Fruit fly (Drosophila melanogaster) whole organism, wandering third instar larva: Measurements from ENCODE around the gene CG1387.
A peak's percentile ranks its signal among the peaks of the same experiment; 100 is the strongest.

Experiments used
- Abd-B ChIP-seq: fragments of >200 bp; optimal IDR thresholded peaks from 2 replicates; lab custom pipeline; 2017; ENCODE audit warnings: missing biosample characterization, missing genetic modification characterization
- GATAd ChIP-seq: sonication (Bioruptor generic); optimal IDR thresholded peaks from 2 replicates; lab custom pipeline; 2016; ENCODE audit warnings: missing biosample characterization, missing genetic modification characterization
- HLH106 ChIP-seq: fragments of 200-800 bp; optimal IDR thresholded peaks from 3 replicates; lab custom pipeline; 2019; ENCODE audit warnings: missing biosample characterization, mild to moderate bottlenecking, missing genetic modification characterization, moderate library complexity
- OdsH ChIP-seq: fragments of 200-800 bp; sonication (Bioruptor generic); optimal IDR thresholded peaks from 2 replicates; lab custom pipeline; 2016; ENCODE audit warnings: missing biosample characterization, mild to moderate bottlenecking, missing genetic modification characterization
- Sp1 ChIP-seq: fragments of 200-800 bp; sonication (Bioruptor generic); optimal IDR thresholded peaks from 3 replicates; lab custom pipeline; 2019; ENCODE audit warnings: missing biosample characterization, mild to moderate bottlenecking, missing genetic modification characterization, moderate library complexity
- dsf ChIP-seq: sonication (Bioruptor generic); optimal IDR thresholded peaks from 2 replicates; lab custom pipeline; 2016; ENCODE audit warnings: missing biosample characterization, missing genetic modification characterization, borderline replicate concordance
- h ChIP-seq: fragments of 200-800 bp; sonication (Bioruptor generic); optimal IDR thresholded peaks from 3 replicates; lab custom pipeline; 2016; ENCODE audit warnings: missing biosample characterization, mild to moderate bottlenecking, missing genetic modification characterization
- lola ChIP-seq: fragments of >200 bp; optimal IDR thresholded peaks from 2 replicates; lab custom pipeline; 2017; ENCODE audit warnings: missing biosample characterization, missing genetic modification characterization
- pan ChIP-seq: fragments of >200 bp; optimal IDR thresholded peaks from 2 replicates; lab custom pipeline; 2017
- psq ChIP-seq: fragments of 200-800 bp; sonication (Bioruptor generic); optimal IDR thresholded peaks from 3 replicates; lab custom pipeline; 2017; ENCODE audit warnings: missing biosample characterization, mild to moderate bottlenecking, missing genetic modification characterization, moderate library complexity
- usp ChIP-seq: fragments of >200 bp; optimal IDR thresholded peaks from 2 replicates; lab custom pipeline; 2017; ENCODE audit warnings: missing biosample characterization, missing genetic modification characterization

- no peak for TF ChIP-seq psq (GFP tag; lab: Kevin White, UChicago)
- no peak for TF ChIP-seq lola (GFP tag; lab: Kevin White, UChicago)
- peak; percentile 23 for TF ChIP-seq h (GFP tag; lab: Kevin White, UChicago)
- TF ChIP-seq GATAd, result no peak
- peak; percentile 21 for TF ChIP-seq HLH106 (tag; lab: Kevin White, UChicago)
- no peak for TF ChIP-seq pan
- TF ChIP-seq usp (GFP tag; lab: Kevin White, UChicago), result no peak
- no peak for TF ChIP-seq Abd-B
- TF ChIP-seq Sp1, result peak; percentile 83
- no peak for TF ChIP-seq dsf (GFP tag; lab: Kevin White, UChicago)
- TF ChIP-seq OdsH, result no peak
Observed at dm6 chrX:8409793-8410192, 24.2 kb downstream of the CG1387 start.
